Fruit fly (Drosophila melanogaster) Kc167 (cell line): ENCODE data around the gene CG5013.

Experiments
- h ChIP-seq: fragments of >200 bp; optimal IDR thresholded peaks from 3 replicates; lab custom pipeline; 2018; ENCODE audit warnings: missing external identifiers
- psq ChIP-seq: fragments of >200 bp; optimal IDR thresholded peaks from 2 replicates; lab custom pipeline; 2017; ENCODE audit warnings: missing external identifiers

DNA sequence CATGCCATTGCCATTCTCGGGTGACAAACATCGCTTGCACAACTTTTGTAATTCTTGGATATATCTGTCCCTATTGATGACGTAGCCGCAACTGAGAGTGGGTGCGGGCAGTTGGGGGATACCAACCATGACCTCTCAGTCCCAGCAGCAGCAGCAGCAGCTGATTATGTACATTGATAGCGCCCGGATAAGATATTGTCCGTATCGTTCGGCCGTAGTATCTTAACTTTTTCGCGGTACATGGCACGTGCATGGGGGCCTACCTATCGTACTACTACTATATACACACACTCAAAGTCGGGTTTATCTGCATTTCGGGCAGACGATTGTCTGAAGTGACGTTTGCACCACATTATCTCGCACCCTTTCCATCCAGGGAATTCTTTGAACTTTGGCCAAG is 34.9 kb upstream of the CG5013 start:
- no peak for TF ChIP-seq psq (lab: Kevin White, UChicago)
- no peak for TF ChIP-seq h
